Fruit fly (Drosophila melanogaster) whole organism, embryonic: Measurements from ENCODE around the gene veli.

ENCODE experiments used
- Bdp1 ChIP-seq: fragments of 200-800 bp; sonication (Bioruptor generic); optimal IDR thresholded peaks from 3 replicates; lab custom pipeline; 2016; ENCODE audit warnings: missing biosample characterization, missing genetic modification characterization
- CG10321 ChIP-seq: fragments of 200-800 bp; sonication (Bioruptor generic); IDR thresholded peaks from 2 replicates; pipeline ENCODE4 v1.3.6; 2022; ENCODE audit warnings: missing biosample characterization, missing genetic modification characterization
- CG10462 ChIP-seq: fragments of 200-800 bp; sonication (Bioruptor generic); optimal IDR thresholded peaks from 2 replicates; lab custom pipeline; 2016; ENCODE audit warnings: missing biosample characterization, missing genetic modification characterization
- CG12659 ChIP-seq: fragments of 200-800 bp; sonication (Bioruptor generic); optimal IDR thresholded peaks from 3 replicates; lab custom pipeline; 2017; ENCODE audit warnings: mild to moderate bottlenecking, missing biosample characterization, missing genetic modification reagents, missing genetic modification characterization
- CG13296 ChIP-seq: fragments of 200-800 bp; sonication (Bioruptor generic); optimal IDR thresholded peaks from 3 replicates; lab custom pipeline; 2018; ENCODE audit warnings: missing biosample characterization, mild to moderate bottlenecking, missing genetic modification characterization
- CG16815 ChIP-seq: fragments of 200-800 bp; sonication (Bioruptor generic); optimal IDR thresholded peaks from 3 replicates; lab custom pipeline; 2017; ENCODE audit warnings: missing biosample characterization, mild to moderate bottlenecking, missing genetic modification characterization
- CG17359 ChIP-seq: fragments of 200-800 bp; sonication (Bioruptor generic); optimal IDR thresholded peaks from 3 replicates; lab custom pipeline; 2018; ENCODE audit warnings: missing biosample characterization, mild to moderate bottlenecking, missing genetic modification characterization, moderate library complexity
- CG17361 ChIP-seq: fragments of 200-800 bp; sonication (Bioruptor generic); IDR thresholded peaks from 3 replicates; pipeline ENCODE4 v1.3.6; 2022; ENCODE audit warnings: missing biosample characterization, missing genetic modification characterization
- CG17385 ChIP-seq: fragments of 200-800 bp; sonication (Bioruptor generic); optimal IDR thresholded peaks from 3 replicates; lab custom pipeline; 2018; ENCODE audit warnings: missing biosample characterization, mild to moderate bottlenecking, missing genetic modification characterization
- CG17612 ChIP-seq: fragments of 200-800 bp; sonication (Bioruptor generic); IDR thresholded peaks from 2 replicates; pipeline ENCODE4 v1.3.6; 2022; ENCODE audit warnings: missing biosample characterization, missing genetic modification characterization
- CG18599 ChIP-seq: fragments of 200-800 bp; sonication (Bioruptor generic); optimal IDR thresholded peaks from 3 replicates; lab custom pipeline; 2017; ENCODE audit warnings: missing biosample characterization, missing genetic modification characterization, mild to moderate bottlenecking, moderate library complexity, missing genetic modification reagents
- CG3838 ChIP-seq: fragments of 200-800 bp; sonication (Bioruptor generic); optimal IDR thresholded peaks from 3 replicates; lab custom pipeline; 2016; ENCODE audit warnings: missing biosample characterization, missing genetic modification characterization
- CG4360 ChIP-seq: fragments of 200-800 bp; sonication (Bioruptor generic); IDR thresholded peaks from 2 replicates; pipeline ENCODE4 v1.3.6; 2022; ENCODE audit warnings: missing biosample characterization, missing genetic modification characterization
- CG5180 ChIP-seq: fragments of 200-800 bp; sonication (Bioruptor generic); optimal IDR thresholded peaks from 3 replicates; lab custom pipeline; 2017; ENCODE audit warnings: missing biosample characterization, missing genetic modification characterization, mild to moderate bottlenecking, moderate library complexity, missing genetic modification reagents
- CG7839 ChIP-seq: fragments of 200-800 bp; sonication (Bioruptor generic); optimal IDR thresholded peaks from 3 replicates; lab custom pipeline; 2018; ENCODE audit warnings: missing biosample characterization, mild to moderate bottlenecking, missing genetic modification characterization, moderate library complexity
- CG7963 ChIP-seq: fragments of 200-800 bp; sonication (Bioruptor generic); IDR thresholded peaks from 3 replicates; pipeline ENCODE4 v1.3.6; 2022; ENCODE audit warnings: missing biosample characterization, missing genetic modification characterization; ENCODE audit not compliant: partially characterized antibody
- CG8089 ChIP-seq: fragments of 200-800 bp; sonication (Bioruptor generic); optimal IDR thresholded peaks from 3 replicates; lab custom pipeline; 2016; ENCODE audit warnings: missing biosample characterization, missing genetic modification characterization
- CG8924 ChIP-seq: fragments of 200-800 bp; optimal IDR thresholded peaks from 3 replicates; lab custom pipeline; 2019; ENCODE audit warnings: missing biosample characterization, mild to moderate bottlenecking, missing genetic modification characterization, moderate library complexity
- CHES-1-like ChIP-seq: fragments of 200-800 bp; sonication (Bioruptor generic); optimal IDR thresholded peaks from 2 replicates; lab custom pipeline; 2016; ENCODE audit warnings: missing biosample characterization, missing genetic modification characterization
- ERR ChIP-seq: fragments of 200-800 bp; sonication (Bioruptor generic); optimal IDR thresholded peaks from 2 replicates; lab custom pipeline; 2016; ENCODE audit warnings: missing biosample characterization, missing genetic modification characterization
- Fer3 ChIP-seq: fragments of 200-800 bp; sonication (Bioruptor generic); optimal IDR thresholded peaks from 2 replicates; lab custom pipeline; 2018; ENCODE audit warnings: missing biosample characterization, mild to moderate bottlenecking, missing genetic modification characterization, moderate library complexity
- HLH3B ChIP-seq: fragments of 200-800 bp; sonication (Bioruptor generic); IDR thresholded peaks from 2 replicates; pipeline ENCODE4 v1.3.6; 2022; ENCODE audit warnings: missing biosample characterization, missing genetic modification characterization
- Lhr ChIP-seq: fragments of 200-800 bp; sonication (Bioruptor generic); optimal IDR thresholded peaks from 3 replicates; lab custom pipeline; 2017; ENCODE audit warnings: mild to moderate bottlenecking, missing biosample characterization, missing genetic modification reagents, missing genetic modification characterization
- Mrtf ChIP-seq: fragments of 200-800 bp; sonication (Bioruptor generic); IDR thresholded peaks from 3 replicates; pipeline ENCODE4 v1.3.6; 2022; ENCODE audit warnings: missing biosample characterization, missing genetic modification characterization
- Pdp1 ChIP-seq, 2 experiments: fragments of 200-800 bp; sonication (Bioruptor generic); optimal IDR thresholded peaks; 3 replicates each; lab custom pipeline; 2016; ENCODE audit warnings: missing biosample characterization in 2 of 2, missing genetic modification characterization in 2 of 2, mild to moderate bottlenecking in 1 of 2, moderate library complexity in 1 of 2
- Poxn ChIP-seq: fragments of 200-800 bp; sonication (Bioruptor generic); IDR thresholded peaks from 2 replicates; pipeline ENCODE4 v1.3.6; 2022; ENCODE audit warnings: missing biosample characterization, missing genetic modification characterization
- Ptx1 ChIP-seq: fragments of 200-800 bp; sonication (Bioruptor generic); IDR thresholded peaks from 2 replicates; pipeline ENCODE4 v1.3.6; 2022; ENCODE audit warnings: missing biosample characterization, missing genetic modification characterization
- Ravus ChIP-seq: fragments of 200-800 bp; sonication (Bioruptor generic); IDR thresholded peaks from 2 replicates; pipeline ENCODE4 v1.3.6; 2022; ENCODE audit warnings: missing biosample characterization, missing genetic modification characterization
- Sin3A ChIP-seq: fragments of >200 bp; optimal IDR thresholded peaks from 2 replicates; lab custom pipeline; 2018
- Sry-δ ChIP-seq: fragments of 200-800 bp; sonication (Bioruptor generic); optimal IDR thresholded peaks from 2 replicates; lab custom pipeline; 2016; ENCODE audit warnings: missing biosample characterization, missing genetic modification characterization
- amos ChIP-seq: fragments of 200-800 bp; sonication (Bioruptor generic); IDR thresholded peaks from 2 replicates; pipeline ENCODE4 v1.3.6; 2022; ENCODE audit warnings: missing biosample characterization, missing genetic modification characterization; ENCODE audit not compliant: partially characterized antibody
- ase ChIP-seq: fragments of 200-800 bp; sonication (Bioruptor generic); IDR thresholded peaks from 3 replicates; pipeline ENCODE4 v1.3.6; 2022; ENCODE audit warnings: missing biosample characterization, missing genetic modification characterization
- chif ChIP-seq, 2 experiments: fragments of 200-800 bp; sonication (Bioruptor generic); optimal IDR thresholded peaks; 3 replicates each; lab custom pipeline; 2016; ENCODE audit warnings: missing biosample characterization in 2 of 2, missing genetic modification characterization in 2 of 2
- chm ChIP-seq: fragments of 200-800 bp; sonication (Bioruptor generic); IDR thresholded peaks from 2 replicates; pipeline ENCODE4 v1.3.6; 2022; ENCODE audit warnings: missing biosample characterization, missing genetic modification characterization
- crp ChIP-seq, 2 experiments: fragments of 200-800 bp; sonication (Bioruptor generic); optimal IDR thresholded peaks; 2 replicates in 1 of 2; 3 replicates in 1 of 2; lab custom pipeline; 2017; ENCODE audit warnings: missing biosample characterization in 2 of 2, missing genetic modification characterization in 2 of 2, mild to moderate bottlenecking in 1 of 2, moderate library complexity in 1 of 2
- gcm2 ChIP-seq: fragments of 200-800 bp; sonication (Bioruptor generic); optimal IDR thresholded peaks from 2 replicates; lab custom pipeline; 2016; ENCODE audit warnings: missing biosample characterization, missing genetic modification characterization
- gsb ChIP-seq: fragments of 200-800 bp; sonication (Bioruptor generic); IDR thresholded peaks from 2 replicates; pipeline ENCODE4 v1.3.6; 2022; ENCODE audit warnings: missing biosample characterization, missing genetic modification characterization
- inv ChIP-seq: fragments of 200-800 bp; sonication (Bioruptor generic); IDR thresholded peaks from 2 replicates; pipeline ENCODE4 v1.3.6; 2022; ENCODE audit warnings: missing biosample characterization, missing genetic modification characterization; ENCODE audit not compliant: partially characterized antibody
- nau ChIP-seq: fragments of 200-800 bp; sonication (Bioruptor generic); optimal IDR thresholded peaks from 3 replicates; lab custom pipeline; 2017; ENCODE audit warnings: missing biosample characterization, mild to moderate bottlenecking, missing genetic modification characterization, missing genetic modification reagents
- org-1 ChIP-seq: fragments of 200-800 bp; sonication (Bioruptor generic); optimal IDR thresholded peaks from 2 replicates; lab custom pipeline; 2017; ENCODE audit warnings: missing biosample characterization, missing genetic modification characterization
- pfk ChIP-seq: fragments of 200-800 bp; sonication (Bioruptor generic); optimal IDR thresholded peaks from 2 replicates; lab custom pipeline; 2018; ENCODE audit warnings: missing biosample characterization, mild to moderate bottlenecking, missing genetic modification characterization, moderate library complexity
- pho ChIP-seq: fragments of 200-800 bp; sonication (Bioruptor generic); optimal IDR thresholded peaks from 2 replicates; lab custom pipeline; 2016; ENCODE audit warnings: missing biosample characterization, missing genetic modification characterization
- run ChIP-seq: fragments of 200-800 bp; sonication (Bioruptor generic); optimal IDR thresholded peaks from 3 replicates; lab custom pipeline; 2018; ENCODE audit warnings: missing biosample characterization, mild to moderate bottlenecking, missing genetic modification characterization
- sd ChIP-seq: fragments of 200-800 bp; sonication (Bioruptor generic); optimal IDR thresholded peaks from 3 replicates; lab custom pipeline; 2018; ENCODE audit warnings: missing biosample characterization, mild to moderate bottlenecking, missing genetic modification characterization, moderate library complexity
- slbo ChIP-seq: fragments of 200-800 bp; sonication (Bioruptor generic); IDR thresholded peaks from 2 replicates; pipeline ENCODE4 v1.3.6; 2022; ENCODE audit warnings: missing biosample characterization, missing genetic modification characterization
- sqz ChIP-seq: fragments of 200-800 bp; sonication (Bioruptor generic); optimal IDR thresholded peaks from 3 replicates; lab custom pipeline; 2018; ENCODE audit warnings: missing biosample characterization, mild to moderate bottlenecking, missing genetic modification characterization
- tup ChIP-seq: fragments of 200-800 bp; sonication (Bioruptor generic); optimal IDR thresholded peaks from 2 replicates; lab custom pipeline; 2016; ENCODE audit warnings: missing biosample characterization, mild to moderate bottlenecking, missing genetic modification characterization, moderate library complexity
- wdn ChIP-seq: fragments of 200-800 bp; sonication (Bioruptor generic); IDR thresholded peaks from 2 replicates; pipeline ENCODE4 v1.3.6; 2022; ENCODE audit warnings: missing biosample characterization, missing genetic modification characterization
- zen ChIP-seq: fragments of 200-800 bp; sonication (Bioruptor generic); optimal IDR thresholded peaks from 3 replicates; lab custom pipeline; 2018; ENCODE audit warnings: missing biosample characterization, mild to moderate bottlenecking, missing genetic modification characterization, moderate library complexity
- zen2 ChIP-seq: fragments of 200-800 bp; sonication (Bioruptor generic); IDR thresholded peaks from 3 replicates; pipeline ENCODE4 v1.3.6; 2022; ENCODE audit warnings: missing biosample characterization, missing genetic modification characterization; ENCODE audit not compliant: partially characterized antibody

Gene veli

dm6 chr3R:25069569-25069968, 4.2 kb upstream of the veli start, which contains the start of the genes Stt3B and CG11839 (continued):
- TF ChIP-seq pho (peak; percentile 85), Sry-δ (GFP tag; lab: Kevin White, UChicago) (peak; percentile 97), CG13296 (peak; percentile 69), crp (GFP tag; optimal IDR thresholded peaks at IDR 0.05; lab: Kevin White, UChicago) (peak in 1 of 2 experiments; percentile 43), Ravus (GFP tag; lab: Robert Waterston, UW) (no peak), slbo (GFP tag; lab: Robert Waterston, UW) (no peak; the same call in 1 of the 2 replicates), Fer3 (tag; lab: Kevin White, UChicago) (peak; percentile 70), CG17385 (GFP tag; lab: Kevin White, UChicago) (no peak), CG8924 (tag; lab: Kevin White, UChicago) (peak; percentile 67), gsb (GFP tag; lab: Robert Waterston, UW) (no peak), Bdp1 (GFP tag; lab: Kevin White, UChicago) (peak; percentile 60), zen2 (GFP tag; lab: Robert Waterston, UW) (no peak; the same call in 2 of the 3 replicates), nau (GFP tag; lab: Kevin White, UChicago) (no peak), pfk (GFP tag; lab: Kevin White, UChicago) (peak; percentile 76), chm (GFP tag; lab: Robert Waterston, UW) (no peak), CG10321 (GFP tag; lab: Robert Waterston, UW) (no peak), sd (tag; lab: Kevin White, UChicago) (no peak), CG17612 (GFP tag; lab: Robert Waterston, UW) (no peak), CHES-1-like (peak; percentile 86), CG18599 (GFP tag; lab: Kevin White, UChicago) (no peak), HLH3B (GFP tag; lab: Robert Waterston, UW) (peak; percentile 56; the same call in 1 of the 2 replicates), CG17359 (tag; lab: Kevin White, UChicago) (no peak), CG7963 (GFP tag; lab: Robert Waterston, UW) (peak; percentile 66; the same call in 2 of the 3 replicates), CG10462 (peak; percentile 39), sqz (GFP tag; lab: Kevin White, UChicago) (no peak), Lhr (no peak), CG4360 (GFP tag; lab: Robert Waterston, UW) (no peak), Pdp1 (GFP tag; optimal IDR thresholded peaks at IDR 0.05; lab: Kevin White, UChicago) (peak in 1 of 2 experiments; percentile 84), Sin3A (lab: Kevin White, UChicago) (peak; percentile 93), ERR (GFP tag; lab: Kevin White, UChicago) (peak; percentile 59), inv (peak; percentile 89), gcm2 (GFP tag; lab: Kevin White, UChicago) (peak; percentile 45), tup (GFP tag; lab: Kevin White, UChicago) (peak; percentile 19), wdn (GFP tag; lab: Robert Waterston, UW) (peak; percentile 43; the same call in 1 of the 2 replicates), org-1 (no peak), chif (GFP tag; optimal IDR thresholded peaks at IDR 0.05; lab: Kevin White, UChicago) (peak; percentile 55 to 82), Mrtf (GFP tag; lab: Robert Waterston, UW) (0 out of 3 replicates have a peak, but pooled peaks have one; percentile 13), CG17361 (no peak; the same call in 1 of the 3 replicates), CG7839 (tag; lab: Kevin White, UChicago) (no peak), Poxn (no peak), run (tag; lab: Kevin White, UChicago) (no peak), CG3838 (GFP tag; lab: Kevin White, UChicago) (no peak), CG5180 (no peak), ase (no peak; the same call in 2 of the 3 replicates), Ptx1 (GFP tag; lab: Robert Waterston, UW) (no peak; the same call in 1 of the 2 replicates), amos (peak; percentile 90), zen (peak; percentile 48), CG12659 (GFP tag; lab: Kevin White, UChicago) (peak; percentile 85), CG8089 (peak; percentile 32), CG16815 (GFP tag; lab: Kevin White, UChicago) (no peak)
